Worm (Caenorhabditis elegans) whole organism, L2 larva: ENCODE results near the gene srxa-16.

Experiments used
- blmp-1 ChIP-seq: sonication (generic microtip); optimal IDR thresholded peaks from 2 replicates; lab custom pipeline; 2017; ENCODE audit warnings: missing genetic modification characterization, mild to moderate bottlenecking, missing compliant biosample characterization, antibody characterized with exemption, moderate library complexity; ENCODE audit not compliant: insufficient read depth
- ceh-82 ChIP-seq: fragments of 150-350 bp; optimal IDR thresholded peaks from 2 replicates; lab custom pipeline; 2014; ENCODE audit warnings: missing biosample characterization, missing genetic modification characterization
- nhr-11 ChIP-seq: fragments of 150-350 bp; optimal IDR thresholded peaks from 2 replicates; lab custom pipeline; 2014; ENCODE audit warnings: missing biosample characterization, missing genetic modification characterization
- sma-3 ChIP-seq: sonication (generic microtip); optimal IDR thresholded peaks from 2 replicates; lab custom pipeline; 2016; ENCODE audit warnings: missing genetic modification reagents, missing genetic modification characterization, missing compliant biosample characterization
- snpc-4 ChIP-seq: fragments of 150-350 bp; optimal IDR thresholded peaks from 2 replicates; lab custom pipeline; 2014; ENCODE audit warnings: missing biosample characterization, missing genetic modification characterization
- unc-62 ChIP-seq: fragments of 150-350 bp; optimal IDR thresholded peaks from 2 replicates; lab custom pipeline; 2014; ENCODE audit warnings: missing biosample characterization, missing genetic modification reagents, missing genetic modification characterization
- ztf-11 ChIP-seq: sonication (generic microtip); optimal IDR thresholded peaks from 2 replicates; lab custom pipeline; 2017; ENCODE audit warnings: missing biosample characterization, missing genetic modification characterization

- TF ChIP-seq ceh-82 (tag; lab: Kevin White, UChicago): no peak
- TF ChIP-seq nhr-11 (tag; lab: Kevin White, UChicago): no peak
- TF ChIP-seq unc-62 (GFP tag; lab: Kevin White, UChicago): no peak
- TF ChIP-seq sma-3 (GFP tag; lab: Kevin White, UChicago): no peak
- TF ChIP-seq ztf-11 (tag; lab: Kevin White, UChicago): no peak
- TF ChIP-seq snpc-4 (tag; lab: Kevin White, UChicago): no peak
- no peak for TF ChIP-seq blmp-1
These were observed 45.5 kb upstream of the srxa-16 start, which contains the start of gene F10A3.17 for ce11 chrV:16159594-16159993.
